Fruit fly (Drosophila melanogaster) whole organism, embryonic: ENCODE data around the gene BckdhA.
A peak's percentile ranks its signal among the peaks of the same experiment; 100 is the strongest.

Experiments
- Bgb ChIP-seq: fragments of 200-800 bp; sonication (Bioruptor generic); IDR thresholded peaks from 2 replicates; pipeline ENCODE4 v1.3.6; 2022; ENCODE audit warnings: missing biosample characterization, missing genetic modification characterization; ENCODE audit not compliant: partially characterized antibody
- CG10366 ChIP-seq: fragments of 200-800 bp; sonication (Bioruptor generic); IDR thresholded peaks from 2 replicates; pipeline ENCODE4 v1.3.6; 2022; ENCODE audit warnings: missing biosample characterization, missing genetic modification characterization
- CG10431 ChIP-seq: fragments of 200-800 bp; sonication (Bioruptor generic); optimal IDR thresholded peaks from 3 replicates; lab custom pipeline; 2018; ENCODE audit warnings: missing biosample characterization, mild to moderate bottlenecking, missing genetic modification characterization
- CG10565 ChIP-seq: fragments of 200-800 bp; sonication (Bioruptor generic); optimal IDR thresholded peaks from 3 replicates; lab custom pipeline; 2016; ENCODE audit warnings: missing biosample characterization, mild to moderate bottlenecking, missing genetic modification characterization
- CG10654 ChIP-seq: fragments of 200-800 bp; sonication (Bioruptor generic); optimal IDR thresholded peaks from 2 replicates; lab custom pipeline; 2016; ENCODE audit warnings: missing biosample characterization, missing genetic modification characterization
- CG11398 ChIP-seq: fragments of 200-800 bp; sonication (Bioruptor generic); optimal IDR thresholded peaks from 2 replicates; lab custom pipeline; 2016; ENCODE audit warnings: missing biosample characterization, missing genetic modification characterization
- CG12236 ChIP-seq: fragments of 200-800 bp; sonication (Bioruptor generic); optimal IDR thresholded peaks from 2 replicates; lab custom pipeline; 2016; ENCODE audit warnings: missing biosample characterization, missing genetic modification characterization
- CG13624 ChIP-seq: fragments of 200-800 bp; sonication (Bioruptor generic); optimal IDR thresholded peaks from 2 replicates; lab custom pipeline; 2016; ENCODE audit warnings: missing biosample characterization, missing genetic modification characterization
- CG14860 ChIP-seq: fragments of 200-800 bp; sonication (Bioruptor generic); IDR thresholded peaks from 3 replicates; pipeline ENCODE4 v1.3.6; 2022; ENCODE audit warnings: missing biosample characterization, missing genetic modification characterization; ENCODE audit not compliant: partially characterized antibody
- CG15696 ChIP-seq: fragments of 200-800 bp; sonication (Bioruptor generic); optimal IDR thresholded peaks from 2 replicates; lab custom pipeline; 2019; ENCODE audit warnings: missing biosample characterization, mild to moderate bottlenecking, missing genetic modification characterization, moderate library complexity
- CG16813 ChIP-seq: fragments of 200-800 bp; sonication (Bioruptor generic); IDR thresholded peaks from 3 replicates; pipeline ENCODE4 v1.3.6; 2022; ENCODE audit warnings: missing biosample characterization, missing genetic modification characterization; ENCODE audit not compliant: partially characterized antibody
- CG16815 ChIP-seq: fragments of 200-800 bp; sonication (Bioruptor generic); optimal IDR thresholded peaks from 3 replicates; lab custom pipeline; 2017; ENCODE audit warnings: missing biosample characterization, mild to moderate bottlenecking, missing genetic modification characterization
- CG17328 ChIP-seq: fragments of 200-800 bp; sonication (Bioruptor generic); IDR thresholded peaks from 2 replicates; pipeline ENCODE4 v1.3.6; 2022; ENCODE audit warnings: missing biosample characterization, missing genetic modification characterization
- CG2199 ChIP-seq: fragments of 200-800 bp; sonication (Bioruptor generic); IDR thresholded peaks from 3 replicates; pipeline ENCODE4 v1.3.6; 2022; ENCODE audit warnings: missing biosample characterization, missing genetic modification characterization
- CG2202 ChIP-seq: fragments of 200-800 bp; sonication (Bioruptor generic); optimal IDR thresholded peaks from 2 replicates; lab custom pipeline; 2018; ENCODE audit warnings: missing biosample characterization, mild to moderate bottlenecking, missing genetic modification characterization
- CG3065 ChIP-seq: fragments of 200-800 bp; sonication (Bioruptor generic); optimal IDR thresholded peaks from 2 replicates; lab custom pipeline; 2016; ENCODE audit warnings: missing biosample characterization, missing genetic modification characterization
- CG31441 ChIP-seq: fragments of 200-800 bp; sonication (Bioruptor generic); IDR thresholded peaks from 2 replicates; pipeline ENCODE4 v1.3.6; 2022; ENCODE audit warnings: missing biosample characterization, missing genetic modification characterization
- CG3281 ChIP-seq: fragments of 200-800 bp; sonication (Bioruptor generic); optimal IDR thresholded peaks from 3 replicates; lab custom pipeline; 2017; ENCODE audit warnings: missing biosample characterization, mild to moderate bottlenecking, missing genetic modification characterization
- CG4424 ChIP-seq: fragments of 200-800 bp; sonication (Bioruptor generic); optimal IDR thresholded peaks from 3 replicates; lab custom pipeline; 2016; ENCODE audit warnings: missing biosample characterization, missing genetic modification characterization
- CG4707 ChIP-seq: fragments of 200-800 bp; sonication (Bioruptor generic); optimal IDR thresholded peaks from 2 replicates; lab custom pipeline; 2018; ENCODE audit warnings: missing biosample characterization, mild to moderate bottlenecking, missing genetic modification characterization, moderate library complexity
- CG6854 ChIP-seq: fragments of 200-800 bp; sonication (Bioruptor generic); optimal IDR thresholded peaks from 3 replicates; lab custom pipeline; 2017; ENCODE audit warnings: missing biosample characterization, mild to moderate bottlenecking, missing genetic modification characterization
- CG8765 ChIP-seq: fragments of 200-800 bp; sonication (Bioruptor generic); IDR thresholded peaks from 2 replicates; pipeline ENCODE4 v1.3.6; 2022; ENCODE audit warnings: missing biosample characterization, missing genetic modification characterization
- CG9797 ChIP-seq: fragments of 200-800 bp; sonication (Bioruptor generic); optimal IDR thresholded peaks from 3 replicates; lab custom pipeline; 2018; ENCODE audit warnings: missing biosample characterization, mild to moderate bottlenecking, missing genetic modification characterization
- CTCF ChIP-seq: fragments of 200-800 bp; sonication (Bioruptor generic); optimal IDR thresholded peaks from 2 replicates; lab custom pipeline; 2017; ENCODE audit warnings: missing biosample characterization, mild to moderate bottlenecking, missing genetic modification characterization, moderate library complexity
- CrebB ChIP-seq: fragments of 200-800 bp; sonication (Bioruptor generic); optimal IDR thresholded peaks from 3 replicates; lab custom pipeline; 2018; ENCODE audit warnings: missing biosample characterization, mild to moderate bottlenecking, missing genetic modification characterization
- Dek ChIP-seq: fragments of 200-800 bp; sonication (Bioruptor generic); optimal IDR thresholded peaks from 3 replicates; lab custom pipeline; 2019; ENCODE audit warnings: missing biosample characterization, mild to moderate bottlenecking, missing genetic modification characterization, moderate library complexity
- HmgZ ChIP-seq: fragments of 200-800 bp; sonication (Bioruptor generic); optimal IDR thresholded peaks from 2 replicates; lab custom pipeline; 2018; ENCODE audit warnings: missing biosample characterization, mild to moderate bottlenecking, missing genetic modification characterization
- Hmr ChIP-seq: fragments of 200-800 bp; sonication (Bioruptor generic); optimal IDR thresholded peaks from 3 replicates; lab custom pipeline; 2017; ENCODE audit warnings: mild to moderate bottlenecking, missing biosample characterization, missing genetic modification reagents, missing genetic modification characterization
- Nf-YB ChIP-seq: fragments of 200-800 bp; sonication (Bioruptor generic); optimal IDR thresholded peaks from 3 replicates; lab custom pipeline; 2019; ENCODE audit warnings: missing biosample characterization, mild to moderate bottlenecking, missing genetic modification characterization, moderate library complexity
- Stat92E ChIP-seq, 3 experiments: fragments of >200 bp in 2 of 3; fragments of 200-800 bp in 1 of 3; sonication (Bioruptor generic) in 1 of 3; optimal IDR thresholded peaks; 2 replicates each; lab custom pipeline; 2017 to 2019; ENCODE audit warnings: missing biosample characterization in 3 of 3, missing genetic modification characterization in 3 of 3, mild to moderate bottlenecking in 1 of 3, moderate library complexity in 1 of 3
- Vsx1 ChIP-seq: fragments of 200-800 bp; sonication (Bioruptor generic); optimal IDR thresholded peaks from 2 replicates; lab custom pipeline; 2017; ENCODE audit warnings: missing biosample characterization, mild to moderate bottlenecking, missing genetic modification characterization, missing genetic modification reagents
- abd-A ChIP-seq: fragments of 200-800 bp; sonication (Bioruptor generic); optimal IDR thresholded peaks from 3 replicates; lab custom pipeline; 2019; ENCODE audit warnings: missing biosample characterization, mild to moderate bottlenecking, missing genetic modification characterization, moderate library complexity
- aop ChIP-seq: fragments of 200-800 bp; sonication (Bioruptor generic); IDR thresholded peaks from 2 replicates; pipeline ENCODE4 v1.3.6; 2022; ENCODE audit warnings: missing biosample characterization, missing genetic modification characterization
- br ChIP-seq: fragments of >200 bp; optimal IDR thresholded peaks from 2 replicates; lab custom pipeline; 2017
- chif ChIP-seq, 2 experiments: fragments of 200-800 bp; sonication (Bioruptor generic); optimal IDR thresholded peaks; 3 replicates each; lab custom pipeline; 2016; ENCODE audit warnings: missing biosample characterization in 2 of 2, missing genetic modification characterization in 2 of 2
- esg ChIP-seq: fragments of 200-800 bp; sonication (Bioruptor generic); conservative IDR thresholded peaks from 2 replicates; pipeline ENCODE4 v1.3.6; 2022; ENCODE audit warnings: missing biosample characterization, missing genetic modification characterization
- fd102C ChIP-seq: fragments of 200-800 bp; sonication (Bioruptor generic); optimal IDR thresholded peaks from 2 replicates; lab custom pipeline; 2018; ENCODE audit warnings: missing biosample characterization, mild to moderate bottlenecking, missing genetic modification characterization, moderate library complexity
- grau ChIP-seq: fragments of 200-800 bp; optimal IDR thresholded peaks from 3 replicates; lab custom pipeline; 2019; ENCODE audit warnings: missing biosample characterization, mild to moderate bottlenecking, missing genetic modification characterization, moderate library complexity
- gsb ChIP-seq: fragments of 200-800 bp; sonication (Bioruptor generic); IDR thresholded peaks from 2 replicates; pipeline ENCODE4 v1.3.6; 2022; ENCODE audit warnings: missing biosample characterization, missing genetic modification characterization
- hkb ChIP-seq, 2 experiments: fragments of 200-800 bp in 1 of 2; fragments of >200 bp in 1 of 2; sonication (Bioruptor generic) in 1 of 2; IDR thresholded peaks in 1 of 2; optimal IDR thresholded peaks in 1 of 2; 2 replicates each; pipeline versions ENCODE4 v1.3.6 to Lab custom; 2017 to 2022; ENCODE audit warnings: missing biosample characterization in 1 of 2, missing genetic modification characterization in 1 of 2
- jing ChIP-seq: fragments of 200-800 bp; sonication (Bioruptor generic); optimal IDR thresholded peaks from 2 replicates; lab custom pipeline; 2018; ENCODE audit warnings: missing biosample characterization, mild to moderate bottlenecking, missing genetic modification characterization
- lmd ChIP-seq: fragments of 200-800 bp; sonication (Bioruptor generic); IDR thresholded peaks from 2 replicates; pipeline ENCODE4 v1.3.6; 2022; ENCODE audit warnings: missing biosample characterization, missing genetic modification characterization
- nmo ChIP-seq: fragments of 200-800 bp; sonication (Bioruptor generic); optimal IDR thresholded peaks from 2 replicates; lab custom pipeline; 2018; ENCODE audit warnings: missing biosample characterization, mild to moderate bottlenecking, missing genetic modification characterization, moderate library complexity
- onecut ChIP-seq: fragments of 200-800 bp; sonication (Bioruptor generic); IDR thresholded peaks from 2 replicates; pipeline ENCODE4 v1.3.6; 2022; ENCODE audit warnings: missing biosample characterization, missing genetic modification characterization
- prd ChIP-seq, 3 experiments: fragments of >200 bp in 2 of 3; fragments of 200-800 bp in 1 of 3; sonication (Bioruptor generic) in 1 of 3; optimal IDR thresholded peaks in 2 of 3; IDR thresholded peaks in 1 of 3; 2 replicates in 2 of 3; 3 replicates in 1 of 3; pipeline versions ENCODE4 v1.3.6 to Lab custom; 2017 to 2022; ENCODE audit warnings: missing biosample characterization in 1 of 3, missing genetic modification characterization in 1 of 3
- sd ChIP-seq: fragments of 200-800 bp; sonication (Bioruptor generic); optimal IDR thresholded peaks from 3 replicates; lab custom pipeline; 2018; ENCODE audit warnings: missing biosample characterization, mild to moderate bottlenecking, missing genetic modification characterization, moderate library complexity
- sob ChIP-seq: fragments of 200-800 bp; sonication (Bioruptor generic); IDR thresholded peaks from 2 replicates; pipeline ENCODE4 v1.3.6; 2022; ENCODE audit warnings: missing biosample characterization, missing genetic modification characterization
- usp ChIP-seq: fragments of >200 bp; optimal IDR thresholded peaks from 2 replicates; lab custom pipeline; 2017; ENCODE audit warnings: missing biosample characterization, missing genetic modification characterization

The BckdhA gene

dm6 chr3R:9563240-9563992 lies 7.8 kb downstream of the BckdhA start, which contains the start of the genes CG9393 and Vps45 (continued):
- peak; percentile 94 for TF ChIP-seq Bgb (GFP tag; lab: Robert Waterston, UW)
- 0 out of 2 replicates have a peak, but pooled peaks have one; percentile 18 for TF ChIP-seq onecut
- peak; percentile 95 for TF ChIP-seq CG16813 (GFP tag; lab: Robert Waterston, UW)
- no peak for TF ChIP-seq CG6854 (GFP tag; lab: Kevin White, UChicago)
- TF ChIP-seq fd102C, result no peak
- no peak for TF ChIP-seq abd-A
- TF ChIP-seq br (lab: Kevin White, UChicago), result no peak
- peak; percentile 38 to 57 for TF ChIP-seq chif (GFP tag; optimal IDR thresholded peaks at IDR 0.05; lab: Kevin White, UChicago)
- TF ChIP-seq Vsx1 (GFP tag; lab: Kevin White, UChicago), result no peak
- TF ChIP-seq esg (GFP tag; lab: Robert Waterston, UW), result peak; percentile 50; the same call in 1 of the 2 replicates
- TF ChIP-seq lmd (GFP tag; lab: Robert Waterston, UW), result peak; percentile 60
- TF ChIP-seq CG12236, result no peak
- TF ChIP-seq sd, result no peak
- no peak for TF ChIP-seq usp (GFP tag; lab: Kevin White, UChicago)
- peak; percentile 62 for TF ChIP-seq CG13624 (GFP tag; lab: Kevin White, UChicago)
- TF ChIP-seq CG14860, result peak; percentile 91
- no peak for TF ChIP-seq Hmr (GFP tag; lab: Kevin White, UChicago)
- peak; percentile 75 for TF ChIP-seq HmgZ (tag; lab: Kevin White, UChicago)
- peak; percentile 22 for TF ChIP-seq CTCF (GFP tag; lab: Kevin White, UChicago)
- peak; percentile 17 for TF ChIP-seq Nf-YB (GFP tag; lab: Kevin White, UChicago)
- TF ChIP-seq CG8765, result peak; percentile 49; the same call in 1 of the 2 replicates
- TF ChIP-seq CG4424, result peak; percentile 66
- no peak for TF ChIP-seq CG2199
- peak; percentile 59 for TF ChIP-seq CG10654 (GFP tag; lab: Kevin White, UChicago)
- no peak for TF ChIP-seq prd (optimal IDR thresholded peaks at IDR 0.05; lab: Kevin White, UChicago)
- TF ChIP-seq prd (GFP tag; IDR thresholded peaks at IDR 0.05; lab: Robert Waterston, UW), result peak; percentile 66
- TF ChIP-seq CG11398 (GFP tag; lab: Kevin White, UChicago), result peak; percentile 33
- TF ChIP-seq hkb (optimal IDR thresholded peaks at IDR 0.05; lab: Kevin White, UChicago), result peak; percentile 65
- TF ChIP-seq hkb (GFP tag; IDR thresholded peaks at IDR 0.05; lab: Robert Waterston, UW), result 0 out of 2 replicates have a peak, but pooled peaks have one; percentile 25
- no peak for TF ChIP-seq CG10431 (GFP tag; lab: Kevin White, UChicago)
- no peak for TF ChIP-seq CG2202 (tag; lab: Kevin White, UChicago)
- no peak for TF ChIP-seq CG3281
- peak; percentile 86 for TF ChIP-seq nmo (GFP tag; lab: Kevin White, UChicago)
- TF ChIP-seq Stat92E (GFP tag; optimal IDR thresholded peaks at IDR 0.05; lab: Kevin White, UChicago), result no peak
- peak; percentile 58 for TF ChIP-seq Dek (tag; lab: Kevin White, UChicago)
- TF ChIP-seq CG17328 (GFP tag; lab: Robert Waterston, UW), result 0 out of 2 replicates have a peak, but pooled peaks have one; percentile 35
- peak; percentile 52; the same call in 1 of the 2 replicates for TF ChIP-seq CG10366
- TF ChIP-seq CG4707 (GFP tag; lab: Kevin White, UChicago), result no peak
- peak; percentile 71; the same call in 1 of the 2 replicates for TF ChIP-seq sob (GFP tag; lab: Robert Waterston, UW)
- peak; percentile 3 for TF ChIP-seq CG16815
- TF ChIP-seq CG9797 (GFP tag; lab: Kevin White, UChicago), result peak; percentile 53
- no peak for TF ChIP-seq gsb (GFP tag; lab: Robert Waterston, UW)
- no peak for TF ChIP-seq CG31441
- TF ChIP-seq aop (GFP tag; lab: Robert Waterston, UW), result no peak
- TF ChIP-seq jing (GFP tag; lab: Kevin White, UChicago), result no peak
- TF ChIP-seq CG15696 (tag; lab: Kevin White, UChicago), result peak; percentile 60
- peak; percentile 48 for TF ChIP-seq CG3065 (GFP tag; lab: Kevin White, UChicago)
- TF ChIP-seq CrebB (tag; lab: Kevin White, UChicago), result no peak
- TF ChIP-seq CG10565 (GFP tag; lab: Kevin White, UChicago), result no peak
- TF ChIP-seq grau (tag; lab: Kevin White, UChicago), result peak; percentile 66
